Worm (Caenorhabditis elegans) whole organism, late embryonic: ENCODE measurements around the gene Y41C4A.18.

ENCODE experiments used
- dmd-4 ChIP-seq: sonication (generic microtip); optimal IDR thresholded peaks from 2 replicates; lab custom pipeline; 2016; ENCODE audit warnings: borderline replicate concordance, missing genetic modification characterization, missing compliant biosample characterization
- ets-4 ChIP-seq: sonication (generic microtip); optimal IDR thresholded peaks from 2 replicates; lab custom pipeline; 2016; ENCODE audit warnings: missing genetic modification characterization, missing compliant biosample characterization
- fkh-10 ChIP-seq: fragments of 150-350 bp; optimal IDR thresholded peaks from 2 replicates; lab custom pipeline; 2014; ENCODE audit warnings: missing biosample characterization, missing genetic modification reagents, missing genetic modification characterization
- nfya-1 ChIP-seq: sonication (generic microtip); optimal IDR thresholded peaks from 2 replicates; lab custom pipeline; 2017; ENCODE audit warnings: missing genetic modification characterization, mild to moderate bottlenecking, missing compliant biosample characterization, antibody characterized with exemption, moderate library complexity
- npax-4 ChIP-seq: sonication (generic microtip); optimal IDR thresholded peaks from 2 replicates; lab custom pipeline; 2016; ENCODE audit warnings: missing genetic modification characterization, missing compliant biosample characterization
- pha-2 ChIP-seq: sonication (generic microtip); optimal IDR thresholded peaks from 2 replicates; lab custom pipeline; 2017; ENCODE audit warnings: mild to moderate bottlenecking, missing genetic modification characterization, missing compliant biosample characterization
- pqm-1 ChIP-seq: sonication (generic microtip); optimal IDR thresholded peaks from 2 replicates; lab custom pipeline; 2016; ENCODE audit warnings: missing genetic modification characterization, missing compliant biosample characterization
- pros-1 ChIP-seq: fragments of 150-350 bp; optimal IDR thresholded peaks from 2 replicates; lab custom pipeline; 2014; ENCODE audit warnings: missing biosample characterization, missing genetic modification reagents, missing genetic modification characterization
- tbx-2 ChIP-seq: sonication (generic microtip); optimal IDR thresholded peaks from 2 replicates; lab custom pipeline; 2016; ENCODE audit warnings: missing genetic modification characterization, missing compliant biosample characterization
- unc-42 ChIP-seq: sonication (generic microtip); optimal IDR thresholded peaks from 2 replicates; lab custom pipeline; 2016; ENCODE audit warnings: missing genotype, missing genetic modification characterization, missing compliant biosample characterization

- TF ChIP-seq tbx-2 (tag; lab: Kevin White, UChicago) (no peak), fkh-10 (GFP tag; lab: Kevin White, UChicago) (no peak), pqm-1 (no peak), ets-4 (tag; lab: Kevin White, UChicago) (no peak), pha-2 (no peak), unc-42 (no peak), dmd-4 (tag; lab: Kevin White, UChicago) (no peak), nfya-1 (tag; lab: Kevin White, UChicago) (no peak), npax-4 (tag; lab: Kevin White, UChicago) (no peak), pros-1 (tag; lab: Kevin White, UChicago) (no peak)
Measured at ce11 chrIII:11757892-11758291, 27.5 kb downstream of the Y41C4A.18 start.
